Worm (Caenorhabditis elegans) whole organism, midembryonic: ENCODE data around the gene srw-42.

Experiments
- med-1 ChIP-seq: sonication (generic microtip); optimal IDR thresholded peaks from 2 replicates; lab custom pipeline; 2017; ENCODE audit warnings: missing genetic modification characterization, mild to moderate bottlenecking, missing compliant biosample characterization, antibody characterized with exemption, missing genetic modification reagents; ENCODE audit not compliant: insufficient read depth
- ref-1 ChIP-seq: fragments of 200-800 bp; sonication (Bioruptor generic); conservative IDR thresholded peaks from 2 replicates; pipeline ENCODE4 v1.3.6; 2022; ENCODE audit warnings: missing genetic modification reagents, missing genetic modification characterization, missing compliant biosample characterization

ce11 chrV:16735518-16735917 lies 41.9 kb upstream of the srw-42 start, which contains the start of the genes clec-38 and clec-34:
- TF ChIP-seq ref-1 (GFP tag; lab: Robert Waterston, UW), result no peak
- TF ChIP-seq med-1 (GFP tag; lab: Kevin White, UChicago), result no peak
